Worm (Caenorhabditis elegans) whole organism, L3 larva: ENCODE data around the gene ZK1240.3.

Experiments
- ZK546.5 ChIP-seq: sonication (generic microtip); optimal IDR thresholded peaks from 2 replicates; lab custom pipeline; 2017; ENCODE audit warnings: missing biosample characterization, missing genetic modification characterization
- aly-2 ChIP-seq: fragments of 150-350 bp; optimal IDR thresholded peaks from 2 replicates; lab custom pipeline; 2014; ENCODE audit warnings: missing biosample characterization, missing genetic modification characterization
- ceh-28 ChIP-seq: fragments of 150-350 bp; optimal IDR thresholded peaks from 2 replicates; lab custom pipeline; 2014; ENCODE audit warnings: missing biosample characterization, missing genetic modification reagents, missing genetic modification characterization
- fos-1 ChIP-seq: fragments of 150-350 bp; optimal IDR thresholded peaks from 2 replicates; lab custom pipeline; 2014; ENCODE audit warnings: missing biosample characterization, missing genetic modification characterization
- hmg-11 ChIP-seq: sonication (generic microtip); optimal IDR thresholded peaks from 2 replicates; lab custom pipeline; 2016; ENCODE audit warnings: missing genetic modification characterization, missing compliant biosample characterization
- lin-39 ChIP-seq: fragments of 150-350 bp; optimal IDR thresholded peaks from 2 replicates; lab custom pipeline; 2018; ENCODE audit warnings: missing biosample characterization, missing genetic modification reagents, missing genetic modification characterization
- nhr-237 ChIP-seq: fragments of 150-350 bp; optimal IDR thresholded peaks from 2 replicates; lab custom pipeline; 2014; ENCODE audit warnings: missing biosample characterization, missing genetic modification characterization
- nhr-76 ChIP-seq: fragments of 150-350 bp; sonication (generic microtip); optimal IDR thresholded peaks from 5 replicates; lab custom pipeline; 2014; ENCODE audit warnings: missing biosample characterization, missing genetic modification characterization
- pha-4 ChIP-seq: fragments of 150-350 bp; optimal IDR thresholded peaks from 2 replicates; lab custom pipeline; 2014; ENCODE audit warnings: missing biosample characterization, missing genetic modification reagents, missing genetic modification characterization
- snpc-4 ChIP-seq: fragments of 150-350 bp; optimal IDR thresholded peaks from 2 replicates; lab custom pipeline; 2014; ENCODE audit warnings: missing biosample characterization, missing genetic modification characterization

DNA sequence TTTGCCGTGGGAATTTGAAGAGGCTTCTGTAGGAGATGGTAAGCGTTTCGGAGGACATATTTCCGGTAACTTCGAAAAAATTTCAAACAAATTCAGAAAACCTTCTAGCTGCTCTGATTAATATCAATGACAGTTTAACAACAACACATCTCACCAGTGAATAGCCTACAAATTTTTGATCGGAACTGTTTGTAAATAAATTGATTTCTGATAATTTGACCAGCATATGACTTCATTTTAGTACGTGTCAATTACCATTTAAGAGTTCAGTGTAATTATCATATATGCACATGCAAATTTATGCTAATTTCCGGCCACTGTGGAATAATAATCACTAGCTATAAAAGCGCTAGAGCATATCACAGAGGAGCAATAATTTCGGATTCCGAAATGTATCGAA, 4.8 kb downstream of the ZK1240.3 start, which contains the start of gene ZK1240.11:
- TF ChIP-seq ceh-28 (tag; lab: Kevin White, UChicago) = no peak
- no peak for TF ChIP-seq pha-4 (tag; lab: Kevin White, UChicago)
- no peak for TF ChIP-seq aly-2 (tag; lab: Kevin White, UChicago)
- TF ChIP-seq hmg-11 (tag; lab: Kevin White, UChicago) = no peak
- TF ChIP-seq fos-1 (tag; lab: Kevin White, UChicago) = no peak
- no peak for TF ChIP-seq nhr-76
- no peak for TF ChIP-seq lin-39 (tag; lab: Kevin White, UChicago)
- TF ChIP-seq nhr-237 (tag; lab: Kevin White, UChicago) = no peak
- no peak for TF ChIP-seq ZK546.5 (tag; lab: Kevin White, UChicago)
- TF ChIP-seq snpc-4 (tag; lab: Kevin White, UChicago) = no peak
